Fruit fly (Drosophila melanogaster) whole organism, embryonic: Measurements from ENCODE around the gene CG43245.

Experiments
- Ada2b ChIP-seq: fragments of 200-800 bp; sonication (Bioruptor generic); IDR thresholded peaks from 2 replicates; pipeline ENCODE4 v1.3.6; 2022; ENCODE audit warnings: missing biosample characterization, missing genetic modification characterization
- Atf3 ChIP-seq: fragments of 200-800 bp; sonication (Bioruptor generic); optimal IDR thresholded peaks from 3 replicates; lab custom pipeline; 2016; ENCODE audit warnings: missing biosample characterization, missing genetic modification characterization
- BEAF-32 ChIP-seq: fragments of 200-800 bp; sonication (Bioruptor generic); optimal IDR thresholded peaks from 3 replicates; lab custom pipeline; 2017; ENCODE audit warnings: missing biosample characterization, missing genetic modification characterization, mild to moderate bottlenecking, moderate library complexity, missing genetic modification reagents
- BtbVII ChIP-seq: fragments of 200-800 bp; sonication (Bioruptor generic); optimal IDR thresholded peaks from 3 replicates; lab custom pipeline; 2017; ENCODE audit warnings: missing biosample characterization, mild to moderate bottlenecking, missing genetic modification characterization
- CG10462 ChIP-seq: fragments of 200-800 bp; sonication (Bioruptor generic); optimal IDR thresholded peaks from 2 replicates; lab custom pipeline; 2016; ENCODE audit warnings: missing biosample characterization, missing genetic modification characterization
- CG10543 ChIP-seq: fragments of 200-800 bp; sonication (Bioruptor generic); optimal IDR thresholded peaks from 3 replicates; lab custom pipeline; 2017; ENCODE audit warnings: missing biosample characterization, mild to moderate bottlenecking, missing genetic modification characterization, moderate library complexity
- CG11247 ChIP-seq: fragments of 200-800 bp; sonication (Bioruptor generic); IDR thresholded peaks from 2 replicates; pipeline ENCODE4 v1.3.6; 2022; ENCODE audit warnings: missing biosample characterization, missing genetic modification characterization
- CG11695 ChIP-seq: fragments of 200-800 bp; sonication (Bioruptor generic); IDR thresholded peaks from 3 replicates; pipeline ENCODE4 v1.3.6; 2022; ENCODE audit warnings: missing biosample characterization, missing genetic modification characterization
- CG12155 ChIP-seq: fragments of 200-800 bp; sonication (Bioruptor generic); optimal IDR thresholded peaks from 3 replicates; lab custom pipeline; 2016; ENCODE audit warnings: missing biosample characterization, missing genetic modification characterization
- CG1233 ChIP-seq: fragments of 200-800 bp; sonication (Bioruptor generic); optimal IDR thresholded peaks from 4 replicates; lab custom pipeline; 2018; ENCODE audit warnings: missing biosample characterization, mild to moderate bottlenecking, missing genetic modification characterization
- CG12769 ChIP-seq: fragments of 200-800 bp; sonication (Bioruptor generic); optimal IDR thresholded peaks from 2 replicates; lab custom pipeline; 2019; ENCODE audit warnings: missing biosample characterization, mild to moderate bottlenecking, missing genetic modification characterization, moderate library complexity
- CG13624 ChIP-seq: fragments of 200-800 bp; sonication (Bioruptor generic); optimal IDR thresholded peaks from 2 replicates; lab custom pipeline; 2016; ENCODE audit warnings: missing biosample characterization, missing genetic modification characterization
- CG15269 ChIP-seq: fragments of 200-800 bp; sonication (Bioruptor generic); optimal IDR thresholded peaks from 2 replicates; lab custom pipeline; 2018; ENCODE audit warnings: missing biosample characterization, mild to moderate bottlenecking, missing genetic modification characterization, moderate library complexity
- CG1529 ChIP-seq: fragments of 200-800 bp; sonication (Bioruptor generic); optimal IDR thresholded peaks from 3 replicates; lab custom pipeline; 2018; ENCODE audit warnings: missing biosample characterization, missing genetic modification characterization
- CG3281 ChIP-seq: fragments of 200-800 bp; sonication (Bioruptor generic); optimal IDR thresholded peaks from 3 replicates; lab custom pipeline; 2017; ENCODE audit warnings: missing biosample characterization, mild to moderate bottlenecking, missing genetic modification characterization
- CG34376 ChIP-seq: fragments of 200-800 bp; sonication (Bioruptor generic); optimal IDR thresholded peaks from 2 replicates; lab custom pipeline; 2018; ENCODE audit warnings: missing biosample characterization, mild to moderate bottlenecking, missing genetic modification characterization
- CG34422 ChIP-seq: fragments of 200-800 bp; sonication (Bioruptor generic); IDR thresholded peaks from 3 replicates; pipeline ENCODE4 v1.3.6; 2022; ENCODE audit warnings: missing biosample characterization, missing genetic modification characterization
- CG3838 ChIP-seq: fragments of 200-800 bp; sonication (Bioruptor generic); optimal IDR thresholded peaks from 3 replicates; lab custom pipeline; 2016; ENCODE audit warnings: missing biosample characterization, missing genetic modification characterization
- CG4730 ChIP-seq: fragments of 200-800 bp; sonication (Bioruptor generic); IDR thresholded peaks from 2 replicates; pipeline ENCODE4 v1.3.6; 2022; ENCODE audit warnings: missing biosample characterization, missing genetic modification characterization
- CG7271 ChIP-seq: fragments of 200-800 bp; sonication (Bioruptor generic); optimal IDR thresholded peaks from 2 replicates; lab custom pipeline; 2018; ENCODE audit warnings: missing biosample characterization, mild to moderate bottlenecking, missing genetic modification characterization, moderate library complexity
- CG9797 ChIP-seq: fragments of 200-800 bp; sonication (Bioruptor generic); optimal IDR thresholded peaks from 3 replicates; lab custom pipeline; 2018; ENCODE audit warnings: missing biosample characterization, mild to moderate bottlenecking, missing genetic modification characterization
- CHES-1-like ChIP-seq: fragments of 200-800 bp; sonication (Bioruptor generic); optimal IDR thresholded peaks from 2 replicates; lab custom pipeline; 2016; ENCODE audit warnings: missing biosample characterization, missing genetic modification characterization
- Chrac-16 ChIP-seq: fragments of 200-800 bp; sonication (Bioruptor generic); optimal IDR thresholded peaks from 3 replicates; lab custom pipeline; 2016; ENCODE audit warnings: missing biosample characterization, missing genetic modification characterization
- CkIIα-i1 ChIP-seq: fragments of 200-800 bp; sonication (Bioruptor generic); IDR thresholded peaks from 2 replicates; pipeline ENCODE4 v1.3.6; 2022; ENCODE audit warnings: missing biosample characterization, missing genetic modification characterization
- Dll ChIP-seq: fragments of 200-800 bp; sonication (Bioruptor generic); IDR thresholded peaks from 4 replicates; pipeline ENCODE4 v1.3.6; 2022; ENCODE audit warnings: missing biosample characterization, missing genetic modification characterization; ENCODE audit not compliant: partially characterized antibody
- Doc2 ChIP-seq: fragments of 200-800 bp; sonication (Bioruptor generic); IDR thresholded peaks from 2 replicates; pipeline ENCODE4 v1.3.6; 2022; ENCODE audit warnings: missing biosample characterization, missing genetic modification characterization
- HmgD ChIP-seq: fragments of 200-800 bp; sonication (Bioruptor generic); optimal IDR thresholded peaks from 3 replicates; lab custom pipeline; 2016; ENCODE audit warnings: missing biosample characterization, missing genetic modification characterization
- MBD-R2 ChIP-seq: fragments of 200-800 bp; sonication (Bioruptor generic); IDR thresholded peaks from 2 replicates; pipeline ENCODE4 v1.3.6; 2022; ENCODE audit warnings: missing biosample characterization, missing genetic modification characterization
- Med ChIP-seq: fragments of 200-800 bp; sonication (Bioruptor generic); peaks from one replicate; lab custom pipeline; 2016; ENCODE audit warnings: missing biosample characterization, missing genetic modification characterization, mild to moderate bottlenecking, inconsistent platforms, moderate library complexity
- Nf-YB ChIP-seq: fragments of 200-800 bp; sonication (Bioruptor generic); optimal IDR thresholded peaks from 3 replicates; lab custom pipeline; 2019; ENCODE audit warnings: missing biosample characterization, mild to moderate bottlenecking, missing genetic modification characterization, moderate library complexity
- Oaz ChIP-seq: fragments of 200-800 bp; sonication (Bioruptor generic); IDR thresholded peaks from 2 replicates; pipeline ENCODE4 v1.3.6; 2022; ENCODE audit warnings: missing biosample characterization, missing genetic modification characterization
- Sox100B ChIP-seq: fragments of 200-800 bp; sonication (Bioruptor generic); optimal IDR thresholded peaks from 3 replicates; lab custom pipeline; 2018; ENCODE audit warnings: missing biosample characterization, mild to moderate bottlenecking, missing genetic modification characterization
- Ssrp ChIP-seq: fragments of 200-800 bp; sonication (Bioruptor generic); optimal IDR thresholded peaks from 2 replicates; lab custom pipeline; 2018; ENCODE audit warnings: missing biosample characterization, mild to moderate bottlenecking, missing genetic modification characterization, moderate library complexity
- abd-A ChIP-seq: fragments of 200-800 bp; sonication (Bioruptor generic); optimal IDR thresholded peaks from 3 replicates; lab custom pipeline; 2019; ENCODE audit warnings: missing biosample characterization, mild to moderate bottlenecking, missing genetic modification characterization, moderate library complexity
- cato ChIP-seq: fragments of 200-800 bp; sonication (Bioruptor generic); optimal IDR thresholded peaks from 2 replicates; lab custom pipeline; 2016; ENCODE audit warnings: missing biosample characterization, missing genetic modification characterization, borderline replicate concordance
- croc ChIP-seq: fragments of 200-800 bp; sonication (Bioruptor generic); conservative IDR thresholded peaks from 3 replicates; pipeline ENCODE4 v1.3.6; 2022; ENCODE audit warnings: missing biosample characterization, missing genetic modification characterization
- crol ChIP-seq: fragments of 200-800 bp; sonication (Bioruptor generic); IDR thresholded peaks from 2 replicates; pipeline ENCODE4 v1.3.6; 2022; ENCODE audit warnings: missing biosample characterization, missing genetic modification characterization
- exex ChIP-seq: fragments of 200-800 bp; sonication (Bioruptor generic); optimal IDR thresholded peaks from 4 replicates; lab custom pipeline; 2018; ENCODE audit warnings: missing biosample characterization, mild to moderate bottlenecking, missing genetic modification characterization, moderate library complexity
- grau ChIP-seq: fragments of 200-800 bp; optimal IDR thresholded peaks from 3 replicates; lab custom pipeline; 2019; ENCODE audit warnings: missing biosample characterization, mild to moderate bottlenecking, missing genetic modification characterization, moderate library complexity
- gsb ChIP-seq: fragments of 200-800 bp; sonication (Bioruptor generic); IDR thresholded peaks from 2 replicates; pipeline ENCODE4 v1.3.6; 2022; ENCODE audit warnings: missing biosample characterization, missing genetic modification characterization
- h ChIP-seq: fragments of >200 bp; optimal IDR thresholded peaks from 2 replicates; lab custom pipeline; 2017
- hb ChIP-seq: fragments of 200-800 bp; sonication (Bioruptor generic); IDR thresholded peaks from 3 replicates; pipeline ENCODE4 v1.3.6; 2022; ENCODE audit warnings: missing biosample characterization, missing genetic modification characterization; ENCODE audit not compliant: partially characterized antibody
- kah ChIP-seq: fragments of 200-800 bp; sonication (Bioruptor generic); optimal IDR thresholded peaks from 2 replicates; lab custom pipeline; 2018; ENCODE audit warnings: missing biosample characterization, mild to moderate bottlenecking, missing genetic modification characterization
- klu ChIP-seq: fragments of 200-800 bp; sonication (Bioruptor generic); IDR thresholded peaks from 2 replicates; pipeline ENCODE4 v1.3.6; 2022; ENCODE audit warnings: missing biosample characterization, missing genetic modification characterization
- mam ChIP-seq: fragments of 200-800 bp; sonication (Bioruptor generic); optimal IDR thresholded peaks from 3 replicates; lab custom pipeline; 2016; ENCODE audit warnings: missing biosample characterization, missing genetic modification characterization
- nom ChIP-seq: fragments of 200-800 bp; sonication (Bioruptor generic); optimal IDR thresholded peaks from 2 replicates; lab custom pipeline; 2017; ENCODE audit warnings: missing biosample characterization, missing genetic modification characterization, mild to moderate bottlenecking, moderate library complexity, missing genetic modification reagents
- rib ChIP-seq: fragments of 200-800 bp; sonication (Bioruptor generic); IDR thresholded peaks from 2 replicates; pipeline ENCODE4 v1.3.6; 2022; ENCODE audit warnings: missing biosample characterization, missing genetic modification characterization
- tin ChIP-seq: fragments of 200-800 bp; sonication (Bioruptor generic); optimal IDR thresholded peaks from 3 replicates; lab custom pipeline; 2016; ENCODE audit warnings: missing biosample characterization, missing genetic modification characterization
- wek ChIP-seq: fragments of 200-800 bp; sonication (Bioruptor generic); optimal IDR thresholded peaks from 3 replicates; lab custom pipeline; 2018; ENCODE audit warnings: missing biosample characterization, mild to moderate bottlenecking, missing genetic modification characterization, moderate library complexity

CG43245 gene

DNA sequence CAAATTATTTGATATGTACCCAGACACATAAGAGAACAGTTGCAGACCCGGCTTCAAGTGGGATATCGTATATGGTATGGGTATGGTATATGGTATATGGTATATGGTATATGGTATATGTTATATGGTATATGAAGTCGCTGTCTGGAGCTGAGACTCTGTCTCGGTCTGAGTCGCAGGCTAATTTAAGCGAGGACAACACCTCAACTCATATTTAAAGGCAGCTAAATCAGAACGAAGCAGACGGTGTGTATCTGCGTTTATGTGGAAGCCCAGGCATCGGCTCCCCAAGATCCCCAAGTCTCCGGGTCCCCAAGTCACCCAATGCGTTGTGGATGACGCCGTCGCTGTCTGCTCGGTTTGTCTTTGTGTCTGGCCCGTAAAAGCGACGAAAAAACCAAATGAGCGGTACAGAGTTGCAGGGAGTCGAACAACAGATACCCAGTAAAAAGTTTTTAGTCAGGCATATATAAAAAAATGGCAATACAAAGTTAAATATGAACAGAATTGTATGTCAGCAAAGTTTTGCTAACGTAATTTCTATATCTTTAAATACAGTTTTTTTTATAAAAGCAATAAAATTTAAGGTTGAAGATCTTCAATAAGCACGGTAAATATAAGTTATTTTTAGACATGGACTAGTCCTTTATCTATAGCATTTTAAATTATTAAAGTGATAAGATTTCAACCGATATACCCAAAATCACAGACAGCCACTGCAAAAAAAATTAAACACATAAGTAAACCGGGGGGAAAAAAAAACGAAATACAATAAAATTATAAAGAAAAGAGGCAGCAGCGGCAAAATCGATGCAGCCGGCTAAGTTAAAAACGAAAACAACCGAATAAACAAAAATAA is 11.7 kb upstream of the CG43245 start:
- TF ChIP-seq abd-A (tag; lab: Kevin White, UChicago), result no peak
- no peak for TF ChIP-seq mam (GFP tag; lab: Kevin White, UChicago)
- peak; percentile 46 for TF ChIP-seq Nf-YB
- TF ChIP-seq Sox100B (GFP tag; lab: Kevin White, UChicago), result peak; percentile 81
- peak; percentile 32; the same call in 1 of the 3 replicates for TF ChIP-seq CG11695 (GFP tag; lab: Robert Waterston, UW)
- peak; percentile 77 for TF ChIP-seq nom (GFP tag; lab: Kevin White, UChicago)
- peak; percentile 37 for TF ChIP-seq BtbVII
- TF ChIP-seq klu, result no peak
- TF ChIP-seq CG34376 (GFP tag; lab: Kevin White, UChicago), result no peak
- peak; percentile 16 for TF ChIP-seq Atf3 (GFP tag; lab: Kevin White, UChicago)
- peak; percentile 80 for TF ChIP-seq Ssrp
- no peak for TF ChIP-seq Dll (GFP tag; lab: Robert Waterston, UW)
- peak; percentile 79 for TF ChIP-seq Med
- peak; percentile 25 for TF ChIP-seq CG3281
- no peak for TF ChIP-seq CG34422 (GFP tag; lab: Robert Waterston, UW)
- peak; percentile 65 for TF ChIP-seq CG15269 (tag; lab: Kevin White, UChicago)
- peak; percentile 21 for TF ChIP-seq CG10462 (GFP tag; lab: Kevin White, UChicago)
- TF ChIP-seq hb (GFP tag; lab: Robert Waterston, UW), result no peak
- TF ChIP-seq cato (GFP tag; lab: Kevin White, UChicago), result peak; percentile 10
- TF ChIP-seq CG12155 (GFP tag; lab: Kevin White, UChicago), result peak; percentile 3
- no peak for TF ChIP-seq crol (GFP tag; lab: Robert Waterston, UW)
- TF ChIP-seq Doc2 (GFP tag; lab: Robert Waterston, UW), result no peak
- no peak for TF ChIP-seq wek (GFP tag; lab: Kevin White, UChicago)
- no peak for TF ChIP-seq h (lab: Kevin White, UChicago)
- TF ChIP-seq Oaz, result no peak
- TF ChIP-seq exex (tag; lab: Kevin White, UChicago), result no peak
- no peak for TF ChIP-seq kah (GFP tag; lab: Kevin White, UChicago)
- peak; percentile 46 for TF ChIP-seq tin
- TF ChIP-seq CG1233 (GFP tag; lab: Kevin White, UChicago), result peak; percentile 28
- TF ChIP-seq HmgD (GFP tag; lab: Kevin White, UChicago), result no peak
- no peak for TF ChIP-seq CG10543
- no peak for TF ChIP-seq gsb
- no peak for TF ChIP-seq CG3838
- no peak for TF ChIP-seq CkIIα-i1 (GFP tag; lab: Robert Waterston, UW)
- no peak for TF ChIP-seq rib (GFP tag; lab: Robert Waterston, UW)
- TF ChIP-seq croc (GFP tag; lab: Robert Waterston, UW), result peak; percentile 66; the same call in 2 of the 3 replicates
- TF ChIP-seq MBD-R2, result no peak
- no peak for TF ChIP-seq CHES-1-like (GFP tag; lab: Kevin White, UChicago)
- no peak for TF ChIP-seq CG9797
- TF ChIP-seq CG1529 (GFP tag; lab: Kevin White, UChicago), result peak; percentile 46
- no peak for TF ChIP-seq Chrac-16 (GFP tag; lab: Kevin White, UChicago)
- no peak for TF ChIP-seq CG4730
- peak; percentile 69 for TF ChIP-seq grau (tag; lab: Kevin White, UChicago)
- no peak for TF ChIP-seq CG13624 (GFP tag; lab: Kevin White, UChicago)
- no peak for TF ChIP-seq CG7271 (tag; lab: Kevin White, UChicago)
- 0 out of 2 replicates have a peak, but pooled peaks have one; percentile 14 for TF ChIP-seq CG11247 (GFP tag; lab: Robert Waterston, UW)
- no peak for TF ChIP-seq CG12769 (tag; lab: Kevin White, UChicago)
- 0 out of 2 replicates have a peak, but pooled peaks have one; percentile 7 for TF ChIP-seq Ada2b (GFP tag; lab: Robert Waterston, UW)
- TF ChIP-seq BEAF-32 (GFP tag; lab: Kevin White, UChicago), result no peak
